Fruit fly (Drosophila melanogaster) whole organism, embryonic: ENCODE results near the gene da.

Experiments
- ATbp ChIP-seq: fragments of 200-800 bp; sonication (Bioruptor generic); optimal IDR thresholded peaks from 2 replicates; lab custom pipeline; 2017; ENCODE audit warnings: missing biosample characterization, mild to moderate bottlenecking, missing genetic modification characterization, missing genetic modification reagents
- Atf3 ChIP-seq: fragments of 200-800 bp; sonication (Bioruptor generic); optimal IDR thresholded peaks from 3 replicates; lab custom pipeline; 2016; ENCODE audit warnings: missing biosample characterization, missing genetic modification characterization
- B-H1 ChIP-seq: fragments of 200-800 bp; sonication (Bioruptor generic); IDR thresholded peaks from 3 replicates; pipeline ENCODE4 v1.3.6; 2022; ENCODE audit warnings: missing biosample characterization, missing genetic modification characterization
- Bgb ChIP-seq: fragments of 200-800 bp; sonication (Bioruptor generic); IDR thresholded peaks from 2 replicates; pipeline ENCODE4 v1.3.6; 2022; ENCODE audit warnings: missing biosample characterization, missing genetic modification characterization; ENCODE audit not compliant: partially characterized antibody
- CG11456 ChIP-seq: fragments of 200-800 bp; sonication (Bioruptor generic); IDR thresholded peaks from 3 replicates; pipeline ENCODE4 v1.3.6; 2022; ENCODE audit warnings: missing biosample characterization, missing genetic modification characterization
- CG15073 ChIP-seq: fragments of 200-800 bp; sonication (Bioruptor generic); optimal IDR thresholded peaks from 2 replicates; lab custom pipeline; 2016; ENCODE audit warnings: missing biosample characterization, missing genetic modification characterization
- CG1603 ChIP-seq: fragments of 200-800 bp; sonication (Bioruptor generic); optimal IDR thresholded peaks from 2 replicates; lab custom pipeline; 2019; ENCODE audit warnings: missing biosample characterization, mild to moderate bottlenecking, missing genetic modification characterization, moderate library complexity
- CG17568 ChIP-seq: fragments of 200-800 bp; sonication (Bioruptor generic); optimal IDR thresholded peaks from 2 replicates; lab custom pipeline; 2018; ENCODE audit warnings: missing biosample characterization, mild to moderate bottlenecking, missing genetic modification characterization, moderate library complexity
- CG2116 ChIP-seq: fragments of 200-800 bp; sonication (Bioruptor generic); optimal IDR thresholded peaks from 3 replicates; lab custom pipeline; 2018; ENCODE audit warnings: missing biosample characterization, mild to moderate bottlenecking, missing genetic modification characterization
- CG2199 ChIP-seq: fragments of 200-800 bp; sonication (Bioruptor generic); IDR thresholded peaks from 3 replicates; pipeline ENCODE4 v1.3.6; 2022; ENCODE audit warnings: missing biosample characterization, missing genetic modification characterization
- CG32772 ChIP-seq: fragments of 200-800 bp; sonication (Bioruptor generic); IDR thresholded peaks from 2 replicates; pipeline ENCODE4 v1.3.6; 2022; ENCODE audit warnings: missing biosample characterization, missing genetic modification characterization
- CG34422 ChIP-seq: fragments of 200-800 bp; sonication (Bioruptor generic); IDR thresholded peaks from 3 replicates; pipeline ENCODE4 v1.3.6; 2022; ENCODE audit warnings: missing biosample characterization, missing genetic modification characterization
- CG3995 ChIP-seq: fragments of 200-800 bp; sonication (Bioruptor generic); optimal IDR thresholded peaks from 3 replicates; lab custom pipeline; 2016; ENCODE audit warnings: missing biosample characterization, missing genetic modification characterization
- CG4617 ChIP-seq: fragments of 200-800 bp; sonication (Bioruptor generic); optimal IDR thresholded peaks from 3 replicates; lab custom pipeline; 2016; ENCODE audit warnings: missing biosample characterization, missing genetic modification characterization, borderline replicate concordance
- CG8944 ChIP-seq: fragments of 200-800 bp; sonication (Bioruptor generic); optimal IDR thresholded peaks from 3 replicates; lab custom pipeline; 2016; ENCODE audit warnings: missing biosample characterization, missing genetic modification characterization
- D ChIP-seq, 2 experiments: fragments of 200-800 bp in 1 of 2; fragments of >200 bp in 1 of 2; sonication (Bioruptor generic) in 1 of 2; optimal IDR thresholded peaks; 2 replicates in 1 of 2; 3 replicates in 1 of 2; lab custom pipeline; 2017; ENCODE audit warnings: mild to moderate bottlenecking in 1 of 2, missing biosample characterization in 1 of 2, missing genetic modification characterization in 1 of 2, missing genetic modification reagents in 1 of 2
- Dad ChIP-seq: fragments of 200-800 bp; sonication (Bioruptor generic); optimal IDR thresholded peaks from 3 replicates; lab custom pipeline; 2016; ENCODE audit warnings: missing biosample characterization, missing genetic modification characterization
- Doc2 ChIP-seq: fragments of 200-800 bp; sonication (Bioruptor generic); IDR thresholded peaks from 2 replicates; pipeline ENCODE4 v1.3.6; 2022; ENCODE audit warnings: missing biosample characterization, missing genetic modification characterization
- ERR ChIP-seq: fragments of 200-800 bp; sonication (Bioruptor generic); optimal IDR thresholded peaks from 2 replicates; lab custom pipeline; 2016; ENCODE audit warnings: missing biosample characterization, missing genetic modification characterization
- Ets65A ChIP-seq: fragments of 200-800 bp; sonication (Bioruptor generic); peaks from one replicate; lab custom pipeline; 2016; ENCODE audit warnings: missing biosample characterization, missing genetic modification characterization
- HLH4C ChIP-seq: fragments of 200-800 bp; sonication (Bioruptor generic); IDR thresholded peaks from 3 replicates; pipeline ENCODE4 v1.3.6; 2022; ENCODE audit warnings: missing biosample characterization, missing genetic modification characterization; ENCODE audit not compliant: partially characterized antibody
- Jarid2 ChIP-seq: fragments of 200-800 bp; sonication (Bioruptor generic); optimal IDR thresholded peaks from 3 replicates; lab custom pipeline; 2017; ENCODE audit warnings: mild to moderate bottlenecking, missing biosample characterization, missing genetic modification reagents, missing genetic modification characterization
- Lim3 ChIP-seq: fragments of 200-800 bp; sonication (Bioruptor generic); IDR thresholded peaks from 2 replicates; pipeline ENCODE4 v1.3.6; 2022; ENCODE audit warnings: missing biosample characterization, missing genetic modification characterization
- MBD-R2 ChIP-seq: fragments of 200-800 bp; sonication (Bioruptor generic); IDR thresholded peaks from 2 replicates; pipeline ENCODE4 v1.3.6; 2022; ENCODE audit warnings: missing biosample characterization, missing genetic modification characterization
- Neu2 ChIP-seq: fragments of 200-800 bp; sonication (Bioruptor generic); optimal IDR thresholded peaks from 3 replicates; lab custom pipeline; 2016; ENCODE audit warnings: missing biosample characterization, missing genetic modification characterization, borderline replicate concordance
- Nf-YC ChIP-seq: fragments of 200-800 bp; optimal IDR thresholded peaks from 3 replicates; lab custom pipeline; 2019; ENCODE audit warnings: missing biosample characterization, mild to moderate bottlenecking, missing genetic modification characterization, moderate library complexity
- Oli ChIP-seq: fragments of 200-800 bp; sonication (Bioruptor generic); optimal IDR thresholded peaks from 2 replicates; lab custom pipeline; 2018; ENCODE audit warnings: missing biosample characterization, mild to moderate bottlenecking, missing genetic modification characterization, moderate library complexity
- Spps ChIP-seq: fragments of 200-800 bp; sonication (Bioruptor generic); optimal IDR thresholded peaks from 2 replicates; lab custom pipeline; 2018; ENCODE audit warnings: missing biosample characterization, mild to moderate bottlenecking, missing genetic modification characterization
- Sry-β ChIP-seq: fragments of 200-800 bp; sonication (Bioruptor generic); optimal IDR thresholded peaks from 2 replicates; lab custom pipeline; 2018; ENCODE audit warnings: missing biosample characterization, mild to moderate bottlenecking, missing genetic modification characterization, moderate library complexity
- Xbp1 ChIP-seq: fragments of 200-800 bp; sonication (Bioruptor generic); optimal IDR thresholded peaks from 3 replicates; lab custom pipeline; 2016; ENCODE audit warnings: missing biosample characterization, mild to moderate bottlenecking, missing genetic modification characterization
- ash1 ChIP-seq: fragments of 200-800 bp; sonication (Bioruptor generic); optimal IDR thresholded peaks from 2 replicates; lab custom pipeline; 2018; ENCODE audit warnings: missing biosample characterization, mild to moderate bottlenecking, missing genetic modification characterization
- bab2 ChIP-seq: fragments of 200-800 bp; sonication (Bioruptor generic); optimal IDR thresholded peaks from 2 replicates; lab custom pipeline; 2016; ENCODE audit warnings: missing biosample characterization, missing genetic modification characterization
- chm ChIP-seq: fragments of 200-800 bp; sonication (Bioruptor generic); IDR thresholded peaks from 2 replicates; pipeline ENCODE4 v1.3.6; 2022; ENCODE audit warnings: missing biosample characterization, missing genetic modification characterization
- croc ChIP-seq: fragments of 200-800 bp; sonication (Bioruptor generic); conservative IDR thresholded peaks from 3 replicates; pipeline ENCODE4 v1.3.6; 2022; ENCODE audit warnings: missing biosample characterization, missing genetic modification characterization
- dan ChIP-seq: fragments of 200-800 bp; sonication (Bioruptor generic); IDR thresholded peaks from 2 replicates; pipeline ENCODE4 v1.3.6; 2022; ENCODE audit warnings: missing biosample characterization, missing genetic modification characterization
- fu2 ChIP-seq: fragments of 200-800 bp; sonication (Bioruptor generic); optimal IDR thresholded peaks from 2 replicates; lab custom pipeline; 2016; ENCODE audit warnings: missing biosample characterization, missing genetic modification characterization
- ken ChIP-seq: fragments of 200-800 bp; sonication (Bioruptor generic); IDR thresholded peaks from 3 replicates; pipeline ENCODE4 v1.3.6; 2022; ENCODE audit warnings: missing biosample characterization, missing genetic modification characterization
- lola ChIP-seq, 3 experiments: fragments of >200 bp in 2 of 3; fragments of 200-800 bp in 1 of 3; sonication (Bioruptor generic) in 1 of 3; optimal IDR thresholded peaks; 2 replicates each; lab custom pipeline; 2017 to 2019; ENCODE audit warnings: missing biosample characterization in 3 of 3, missing genetic modification characterization in 3 of 3, mild to moderate bottlenecking in 1 of 3, moderate library complexity in 1 of 3
- lov ChIP-seq, 2 experiments: fragments of 200-800 bp in 1 of 2; fragments of >200 bp in 1 of 2; sonication (Bioruptor generic) in 1 of 2; IDR thresholded peaks in 1 of 2; optimal IDR thresholded peaks in 1 of 2; 2 replicates in 1 of 2; 3 replicates in 1 of 2; pipeline versions ENCODE4 v1.3.6 to Lab custom; 2017 to 2022; ENCODE audit warnings: missing biosample characterization in 1 of 2, missing genetic modification characterization in 1 of 2
- odd ChIP-seq: fragments of 200-800 bp; sonication (Bioruptor generic); optimal IDR thresholded peaks from 2 replicates; lab custom pipeline; 2017; ENCODE audit warnings: missing biosample characterization, mild to moderate bottlenecking, missing genetic modification characterization
- pb ChIP-seq: fragments of 200-800 bp; sonication (Bioruptor generic); optimal IDR thresholded peaks from 3 replicates; lab custom pipeline; 2016; ENCODE audit warnings: missing biosample characterization, missing genetic modification characterization
- salm ChIP-seq: fragments of 200-800 bp; sonication (Bioruptor generic); optimal IDR thresholded peaks from 2 replicates; lab custom pipeline; 2018; ENCODE audit warnings: missing biosample characterization, mild to moderate bottlenecking, missing genetic modification characterization
- slbo ChIP-seq: fragments of 200-800 bp; sonication (Bioruptor generic); IDR thresholded peaks from 2 replicates; pipeline ENCODE4 v1.3.6; 2022; ENCODE audit warnings: missing biosample characterization, missing genetic modification characterization
- stc ChIP-seq: fragments of 200-800 bp; sonication (Bioruptor generic); IDR thresholded peaks from 2 replicates; pipeline ENCODE4 v1.3.6; 2022; ENCODE audit warnings: missing biosample characterization, missing genetic modification characterization
- tna ChIP-seq: fragments of 200-800 bp; sonication (Bioruptor generic); IDR thresholded peaks from 2 replicates; pipeline ENCODE4 v1.3.6; 2022; ENCODE audit warnings: missing biosample characterization, missing genetic modification characterization; ENCODE audit not compliant: partially characterized antibody
- toy ChIP-seq: fragments of 200-800 bp; sonication (Bioruptor generic); IDR thresholded peaks from 2 replicates; pipeline ENCODE4 v1.3.6; 2022; ENCODE audit warnings: missing biosample characterization, missing genetic modification characterization
- trem ChIP-seq: fragments of 200-800 bp; optimal IDR thresholded peaks from 3 replicates; lab custom pipeline; 2019; ENCODE audit warnings: missing biosample characterization, mild to moderate bottlenecking, missing genetic modification characterization, moderate library complexity
- ttk ChIP-seq: fragments of 200-800 bp; sonication (Bioruptor generic); IDR thresholded peaks from 2 replicates; pipeline ENCODE4 v2.1.2; 2022; ENCODE audit warnings: missing biosample characterization, missing genetic modification characterization
- unc-4 ChIP-seq: fragments of 200-800 bp; sonication (Bioruptor generic); IDR thresholded peaks from 2 replicates; pipeline ENCODE4 v1.3.6; 2022; ENCODE audit warnings: missing biosample characterization, missing genetic modification characterization; ENCODE audit not compliant: partially characterized antibody
- vnd ChIP-seq: fragments of 200-800 bp; sonication (Bioruptor generic); IDR thresholded peaks from 3 replicates; pipeline ENCODE4 v1.3.6; 2022; ENCODE audit warnings: missing biosample characterization, missing genetic modification characterization; ENCODE audit not compliant: partially characterized antibody

Gene da

DNA sequence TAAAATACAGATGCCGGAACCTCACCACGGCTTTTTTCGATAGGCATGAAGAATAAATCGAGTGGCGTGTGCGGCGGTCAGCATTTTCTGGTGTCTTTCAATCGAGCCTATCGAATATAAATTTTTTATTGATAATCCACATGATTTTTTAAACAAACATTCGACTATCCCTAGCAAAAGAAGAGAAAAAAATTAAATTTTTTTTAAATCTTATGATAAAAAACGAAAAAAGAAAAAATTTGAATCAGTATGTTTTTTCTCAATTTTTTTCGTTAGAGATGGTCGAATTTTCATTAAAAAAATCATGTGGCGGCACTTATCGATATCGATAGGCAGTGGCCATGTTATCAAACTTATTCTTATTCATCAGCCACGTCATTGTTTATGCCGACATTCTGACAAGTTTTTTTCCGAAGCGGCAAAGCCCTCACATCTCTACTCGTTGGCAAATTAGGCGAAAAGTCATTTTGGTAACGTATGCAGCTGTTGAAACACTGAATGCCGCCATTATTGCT, 38.7 kb downstream of the da start, which contains the start of the genes SmB and KdelR (continued):
- TF ChIP-seq CG15073 (GFP tag; lab: Kevin White, UChicago) = no peak
- TF ChIP-seq Ets65A (GFP tag; lab: Kevin White, UChicago) = no peak
- peak; percentile 16 for TF ChIP-seq CG1603 (tag; lab: Kevin White, UChicago)
- TF ChIP-seq dan (GFP tag; lab: Robert Waterston, UW) = no peak
- peak; percentile 31 for TF ChIP-seq Atf3 (GFP tag; lab: Kevin White, UChicago)
- TF ChIP-seq salm (tag; lab: Kevin White, UChicago) = no peak
- peak; percentile 96 for TF ChIP-seq HLH4C (GFP tag; lab: Robert Waterston, UW)
- TF ChIP-seq croc (GFP tag; lab: Robert Waterston, UW) = no peak
- no peak for TF ChIP-seq Neu2 (GFP tag; lab: Kevin White, UChicago)
- no peak for TF ChIP-seq Jarid2 (GFP tag; lab: Kevin White, UChicago)
- peak; percentile 89; the same call in 2 of the 3 replicates for TF ChIP-seq vnd (GFP tag; lab: Robert Waterston, UW)
- peak in 1 of 3 experiments; percentile 19 for TF ChIP-seq lola (GFP tag; optimal IDR thresholded peaks at IDR 0.05; lab: Kevin White, UChicago)
- no peak for TF ChIP-seq ATbp (GFP tag; lab: Kevin White, UChicago)
- peak; percentile 84 for TF ChIP-seq tna
- TF ChIP-seq ERR (GFP tag; lab: Kevin White, UChicago) = no peak
- TF ChIP-seq CG34422 = peak; percentile 58; the same call in 1 of the 3 replicates
- no peak for TF ChIP-seq Sry-β (GFP tag; lab: Kevin White, UChicago)
- no peak for TF ChIP-seq toy (GFP tag; lab: Robert Waterston, UW)
- no peak for TF ChIP-seq CG8944
- no peak for TF ChIP-seq ttk (GFP tag; lab: Robert Waterston, UW)
- peak; percentile 94 for TF ChIP-seq CG2116 (GFP tag; lab: Kevin White, UChicago)
- TF ChIP-seq D (optimal IDR thresholded peaks at IDR 0.05; lab: Kevin White, UChicago) = no peak
- TF ChIP-seq D (GFP tag; optimal IDR thresholded peaks at IDR 0.05; lab: Kevin White, UChicago) = no peak
- no peak for TF ChIP-seq odd (GFP tag; lab: Kevin White, UChicago)
- TF ChIP-seq CG11456 (GFP tag; lab: Robert Waterston, UW) = no peak
- TF ChIP-seq CG32772 = no peak; the same call in 1 of the 2 replicates
- TF ChIP-seq fu2 (GFP tag; lab: Kevin White, UChicago) = no peak
- TF ChIP-seq MBD-R2 (GFP tag; lab: Robert Waterston, UW) = peak; percentile 55
- no peak for TF ChIP-seq Spps (tag; lab: Kevin White, UChicago)
- peak; percentile 18 for TF ChIP-seq CG4617
- TF ChIP-seq CG2199 = no peak
- no peak for TF ChIP-seq chm (GFP tag; lab: Robert Waterston, UW)
- TF ChIP-seq Bgb (GFP tag; lab: Robert Waterston, UW) = peak; percentile 80
- TF ChIP-seq pb (GFP tag; lab: Kevin White, UChicago) = no peak
- no peak for TF ChIP-seq Doc2 (GFP tag; lab: Robert Waterston, UW)
- peak; percentile 4 for TF ChIP-seq Dad (GFP tag; lab: Kevin White, UChicago)
- TF ChIP-seq lov (optimal IDR thresholded peaks at IDR 0.05; lab: Kevin White, UChicago) = no peak
- TF ChIP-seq lov (GFP tag; IDR thresholded peaks at IDR 0.05; lab: Robert Waterston, UW) = no peak
- peak; percentile 26; the same call in 1 of the 2 replicates for TF ChIP-seq slbo (GFP tag; lab: Robert Waterston, UW)
- peak; percentile 97 for TF ChIP-seq Xbp1 (GFP tag; lab: Kevin White, UChicago)
- TF ChIP-seq ash1 (GFP tag; lab: Kevin White, UChicago) = no peak
- TF ChIP-seq bab2 (GFP tag; lab: Kevin White, UChicago) = no peak
- TF ChIP-seq CG3995 (GFP tag; lab: Kevin White, UChicago) = peak; percentile 21
- peak; percentile 60 for TF ChIP-seq Nf-YC (tag; lab: Kevin White, UChicago)
- TF ChIP-seq B-H1 (GFP tag; lab: Robert Waterston, UW) = no peak
- no peak for TF ChIP-seq stc (GFP tag; lab: Robert Waterston, UW)
- no peak for TF ChIP-seq Lim3 (GFP tag; lab: Robert Waterston, UW)
- TF ChIP-seq Oli (tag; lab: Kevin White, UChicago) = no peak
- no peak for TF ChIP-seq ken
- TF ChIP-seq unc-4 (GFP tag; lab: Robert Waterston, UW) = peak; percentile 83
- TF ChIP-seq CG17568 (GFP tag; lab: Kevin White, UChicago) = no peak
- TF ChIP-seq trem (tag; lab: Kevin White, UChicago) = peak; percentile 78
